Worm (Caenorhabditis elegans) whole organism, mixed stage, embryonic: ENCODE measurements around the gene nfya-1.

Experiments used
- M03D4.4 ChIP-seq: sonication (generic microtip); optimal IDR thresholded peaks from 2 replicates; lab custom pipeline; 2017; ENCODE audit warnings: mild to moderate bottlenecking, missing genetic modification characterization, missing compliant biosample characterization
- ceh-39 ChIP-seq: fragments of 150-350 bp; optimal IDR thresholded peaks from 2 replicates; lab custom pipeline; 2014; ENCODE audit warnings: missing biosample characterization, missing genetic modification characterization
- ceh-43 ChIP-seq: fragments of 200-800 bp; sonication (Bioruptor generic); optimal IDR thresholded peaks from 2 replicates; lab custom pipeline; 2018; ENCODE audit warnings: mild to moderate bottlenecking, missing genetic modification characterization, moderate library complexity, missing compliant biosample characterization
- elt-3 ChIP-seq: fragments of 150-350 bp; optimal IDR thresholded peaks from 2 replicates; lab custom pipeline; 2014; ENCODE audit warnings: missing biosample characterization, missing genetic modification characterization
- lin-13 ChIP-seq: fragments of 150-350 bp; optimal IDR thresholded peaks from 2 replicates; lab custom pipeline; 2014; ENCODE audit warnings: missing biosample characterization, missing genetic modification characterization
- lsy-2 ChIP-seq: fragments of 150-350 bp; optimal IDR thresholded peaks from 2 replicates; lab custom pipeline; 2014; ENCODE audit warnings: missing biosample characterization, missing genetic modification characterization
- nhr-237 ChIP-seq: fragments of 150-350 bp; optimal IDR thresholded peaks from 2 replicates; lab custom pipeline; 2014; ENCODE audit warnings: missing biosample characterization, missing genetic modification characterization
- nhr-28 ChIP-seq: fragments of 150-350 bp; optimal IDR thresholded peaks from 2 replicates; lab custom pipeline; 2014; ENCODE audit warnings: missing biosample characterization, missing genetic modification characterization
- pha-4 ChIP-seq: fragments of 150-350 bp; optimal IDR thresholded peaks from 2 replicates; lab custom pipeline; 2018; ENCODE audit warnings: missing biosample characterization, missing genetic modification reagents, missing genetic modification characterization
- unc-62 ChIP-seq: fragments of 150-350 bp; optimal IDR thresholded peaks from 2 replicates; lab custom pipeline; 2014; ENCODE audit warnings: missing biosample characterization, missing genetic modification reagents, missing genetic modification characterization
- ztf-11 ChIP-seq: fragments of 150-350 bp; optimal IDR thresholded peaks from 2 replicates; lab custom pipeline; 2014; ENCODE audit warnings: missing biosample characterization, missing genetic modification characterization

DNA sequence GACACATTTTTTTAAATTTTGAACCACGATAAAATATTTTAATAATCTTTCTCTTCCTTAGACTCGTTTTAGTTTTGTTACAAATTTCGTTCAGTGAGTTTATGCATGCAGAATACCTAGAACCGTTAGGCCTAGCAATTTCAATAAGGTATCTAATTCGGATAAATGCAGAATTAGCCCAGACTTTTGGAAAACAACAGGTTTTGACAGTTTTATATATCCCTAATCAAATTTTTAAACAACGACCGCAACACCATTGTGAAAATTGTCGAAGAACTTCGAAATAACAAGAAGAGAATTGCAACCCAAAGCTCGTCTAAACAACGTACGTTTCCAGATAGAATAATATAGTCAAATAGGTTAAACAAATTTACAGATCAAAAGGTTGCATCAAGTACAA lies 28.6 kb downstream of the nfya-1 start, which contains the start of gene Y62H9A.16:
- TF ChIP-seq ztf-11 (tag; lab: Kevin White, UChicago) = no peak
- TF ChIP-seq unc-62 (GFP tag; lab: Kevin White, UChicago) = no peak
- TF ChIP-seq elt-3 = no peak
- TF ChIP-seq ceh-39 (tag; lab: Kevin White, UChicago) = no peak
- no peak for TF ChIP-seq ceh-43 (GFP tag; lab: Kevin White, UChicago)
- TF ChIP-seq pha-4 (tag; lab: Kevin White, UChicago) = no peak
- TF ChIP-seq nhr-237 = no peak
- no peak for TF ChIP-seq nhr-28 (tag; lab: Kevin White, UChicago)
- TF ChIP-seq M03D4.4 (tag; lab: Kevin White, UChicago) = no peak
- TF ChIP-seq lin-13 (tag; lab: Kevin White, UChicago) = no peak
- TF ChIP-seq lsy-2 = no peak
